Fruit fly (Drosophila melanogaster) whole organism, embryonic: ENCODE results near the gene Nasp.

ENCODE experiments used
- Bdp1 ChIP-seq: fragments of 200-800 bp; sonication (Bioruptor generic); optimal IDR thresholded peaks from 3 replicates; lab custom pipeline; 2016; ENCODE audit warnings: missing biosample characterization, missing genetic modification characterization
- CG11093 ChIP-seq: fragments of 200-800 bp; sonication (Bioruptor generic); IDR thresholded peaks from 3 replicates; pipeline ENCODE4 v1.3.6; 2022; ENCODE audit warnings: missing biosample characterization, missing genetic modification characterization
- CG12659 ChIP-seq: fragments of 200-800 bp; sonication (Bioruptor generic); optimal IDR thresholded peaks from 3 replicates; lab custom pipeline; 2017; ENCODE audit warnings: mild to moderate bottlenecking, missing biosample characterization, missing genetic modification reagents, missing genetic modification characterization
- CG14667 ChIP-seq: fragments of 200-800 bp; sonication (Bioruptor generic); IDR thresholded peaks from 2 replicates; pipeline ENCODE4 v1.3.6; 2022; ENCODE audit warnings: missing biosample characterization, missing genetic modification characterization
- CG17359 ChIP-seq: fragments of 200-800 bp; sonication (Bioruptor generic); optimal IDR thresholded peaks from 3 replicates; lab custom pipeline; 2018; ENCODE audit warnings: missing biosample characterization, mild to moderate bottlenecking, missing genetic modification characterization, moderate library complexity
- CG18599 ChIP-seq: fragments of 200-800 bp; sonication (Bioruptor generic); optimal IDR thresholded peaks from 3 replicates; lab custom pipeline; 2017; ENCODE audit warnings: missing biosample characterization, missing genetic modification characterization, mild to moderate bottlenecking, moderate library complexity, missing genetic modification reagents
- CG2202 ChIP-seq: fragments of 200-800 bp; sonication (Bioruptor generic); optimal IDR thresholded peaks from 2 replicates; lab custom pipeline; 2018; ENCODE audit warnings: missing biosample characterization, mild to moderate bottlenecking, missing genetic modification characterization
- CG3065 ChIP-seq: fragments of 200-800 bp; sonication (Bioruptor generic); optimal IDR thresholded peaks from 2 replicates; lab custom pipeline; 2016; ENCODE audit warnings: missing biosample characterization, missing genetic modification characterization
- CG34376 ChIP-seq: fragments of 200-800 bp; sonication (Bioruptor generic); optimal IDR thresholded peaks from 2 replicates; lab custom pipeline; 2018; ENCODE audit warnings: missing biosample characterization, mild to moderate bottlenecking, missing genetic modification characterization
- CG4617 ChIP-seq: fragments of 200-800 bp; sonication (Bioruptor generic); optimal IDR thresholded peaks from 3 replicates; lab custom pipeline; 2016; ENCODE audit warnings: missing biosample characterization, missing genetic modification characterization, borderline replicate concordance
- CG7357 ChIP-seq: fragments of 200-800 bp; sonication (Bioruptor generic); IDR thresholded peaks from 3 replicates; pipeline ENCODE4 v1.3.6; 2022; ENCODE audit warnings: missing biosample characterization, missing genetic modification characterization
- CG8388 ChIP-seq: fragments of 200-800 bp; sonication (Bioruptor generic); optimal IDR thresholded peaks from 2 replicates; lab custom pipeline; 2019; ENCODE audit warnings: missing biosample characterization, mild to moderate bottlenecking, missing genetic modification characterization, moderate library complexity
- CTCF ChIP-seq: fragments of 200-800 bp; sonication (Bioruptor generic); optimal IDR thresholded peaks from 2 replicates; lab custom pipeline; 2017; ENCODE audit warnings: missing biosample characterization, mild to moderate bottlenecking, missing genetic modification characterization, moderate library complexity
- Chrac-16 ChIP-seq: fragments of 200-800 bp; sonication (Bioruptor generic); optimal IDR thresholded peaks from 3 replicates; lab custom pipeline; 2016; ENCODE audit warnings: missing biosample characterization, missing genetic modification characterization
- CkIIα-i1 ChIP-seq: fragments of 200-800 bp; sonication (Bioruptor generic); IDR thresholded peaks from 2 replicates; pipeline ENCODE4 v1.3.6; 2022; ENCODE audit warnings: missing biosample characterization, missing genetic modification characterization
- Dbx ChIP-seq: fragments of 200-800 bp; sonication (Bioruptor generic); IDR thresholded peaks from 3 replicates; pipeline ENCODE4 v1.3.6; 2022; ENCODE audit warnings: missing biosample characterization, missing genetic modification characterization
- Drgx ChIP-seq: fragments of 200-800 bp; sonication (Bioruptor generic); IDR thresholded peaks from 2 replicates; pipeline ENCODE4 v1.3.6; 2022; ENCODE audit warnings: missing biosample characterization, missing genetic modification characterization
- E2f1 ChIP-seq: fragments of 200-800 bp; sonication (Bioruptor generic); IDR thresholded peaks from 2 replicates; pipeline ENCODE4 v1.3.6; 2022; ENCODE audit warnings: missing biosample characterization, missing genetic modification characterization
- ERR ChIP-seq: fragments of 200-800 bp; sonication (Bioruptor generic); optimal IDR thresholded peaks from 2 replicates; lab custom pipeline; 2016; ENCODE audit warnings: missing biosample characterization, missing genetic modification characterization
- Fer3 ChIP-seq: fragments of 200-800 bp; sonication (Bioruptor generic); optimal IDR thresholded peaks from 2 replicates; lab custom pipeline; 2018; ENCODE audit warnings: missing biosample characterization, mild to moderate bottlenecking, missing genetic modification characterization, moderate library complexity
- HLH4C ChIP-seq: fragments of 200-800 bp; sonication (Bioruptor generic); IDR thresholded peaks from 3 replicates; pipeline ENCODE4 v1.3.6; 2022; ENCODE audit warnings: missing biosample characterization, missing genetic modification characterization; ENCODE audit not compliant: partially characterized antibody
- Hmr ChIP-seq: fragments of 200-800 bp; sonication (Bioruptor generic); optimal IDR thresholded peaks from 3 replicates; lab custom pipeline; 2017; ENCODE audit warnings: mild to moderate bottlenecking, missing biosample characterization, missing genetic modification reagents, missing genetic modification characterization
- Hr78 ChIP-seq, 2 experiments: fragments of 200-800 bp in 1 of 2; fragments of >200 bp in 1 of 2; sonication (Bioruptor generic) in 1 of 2; optimal IDR thresholded peaks; 2 replicates each; lab custom pipeline; 2017 to 2019; ENCODE audit warnings: missing biosample characterization in 2 of 2, missing genetic modification characterization in 2 of 2, mild to moderate bottlenecking in 1 of 2, moderate library complexity in 1 of 2
- Lim3 ChIP-seq: fragments of 200-800 bp; sonication (Bioruptor generic); IDR thresholded peaks from 2 replicates; pipeline ENCODE4 v1.3.6; 2022; ENCODE audit warnings: missing biosample characterization, missing genetic modification characterization
- NFAT ChIP-seq: fragments of 200-800 bp; sonication (Bioruptor generic); IDR thresholded peaks from 2 replicates; pipeline ENCODE4 v1.3.6; 2022; ENCODE audit warnings: missing biosample characterization, missing genetic modification characterization
- Spps ChIP-seq: fragments of 200-800 bp; sonication (Bioruptor generic); optimal IDR thresholded peaks from 2 replicates; lab custom pipeline; 2018; ENCODE audit warnings: missing biosample characterization, mild to moderate bottlenecking, missing genetic modification characterization
- Taf1 ChIP-seq: fragments of 200-800 bp; sonication (Bioruptor generic); IDR thresholded peaks from 2 replicates; pipeline ENCODE4 v1.3.6; 2022; ENCODE audit warnings: missing biosample characterization, missing genetic modification characterization
- Tbp ChIP-seq: fragments of >200 bp; optimal IDR thresholded peaks from 2 replicates; lab custom pipeline; 2018; ENCODE audit warnings: missing biosample characterization, missing genetic modification characterization
- ap ChIP-seq: fragments of 200-800 bp; sonication (Bioruptor generic); IDR thresholded peaks from 2 replicates; pipeline ENCODE4 v1.3.6; 2022; ENCODE audit warnings: missing biosample characterization, missing genetic modification characterization
- az2 ChIP-seq: fragments of 200-800 bp; sonication (Bioruptor generic); optimal IDR thresholded peaks from 3 replicates; lab custom pipeline; 2016; ENCODE audit warnings: missing biosample characterization, missing genetic modification characterization
- caup ChIP-seq: fragments of 200-800 bp; sonication (Bioruptor generic); optimal IDR thresholded peaks from 3 replicates; lab custom pipeline; 2017; ENCODE audit warnings: missing biosample characterization, mild to moderate bottlenecking, missing genetic modification characterization, moderate library complexity; ENCODE audit not compliant: severe bottlenecking
- cwo ChIP-seq: fragments of 200-800 bp; sonication (Bioruptor generic); optimal IDR thresholded peaks from 3 replicates; lab custom pipeline; 2017; ENCODE audit warnings: missing biosample characterization, missing genetic modification characterization, mild to moderate bottlenecking, moderate library complexity, missing genetic modification reagents
- fd64A ChIP-seq: fragments of 200-800 bp; sonication (Bioruptor generic); optimal IDR thresholded peaks from 3 replicates; lab custom pipeline; 2018; ENCODE audit warnings: missing biosample characterization, mild to moderate bottlenecking, missing genetic modification characterization
- fu2 ChIP-seq: fragments of 200-800 bp; sonication (Bioruptor generic); optimal IDR thresholded peaks from 2 replicates; lab custom pipeline; 2016; ENCODE audit warnings: missing biosample characterization, missing genetic modification characterization
- hbn ChIP-seq: fragments of 200-800 bp; sonication (Bioruptor generic); IDR thresholded peaks from 2 replicates; pipeline ENCODE4 v1.3.6; 2022; ENCODE audit warnings: missing biosample characterization, missing genetic modification characterization; ENCODE audit not compliant: partially characterized antibody
- her ChIP-seq: fragments of 200-800 bp; sonication (Bioruptor generic); optimal IDR thresholded peaks from 2 replicates; lab custom pipeline; 2016; ENCODE audit warnings: missing biosample characterization, missing genetic modification characterization
- klu ChIP-seq: fragments of 200-800 bp; sonication (Bioruptor generic); IDR thresholded peaks from 2 replicates; pipeline ENCODE4 v1.3.6; 2022; ENCODE audit warnings: missing biosample characterization, missing genetic modification characterization
- kni ChIP-seq: fragments of 200-800 bp; sonication (Bioruptor generic); optimal IDR thresholded peaks from 3 replicates; lab custom pipeline; 2017; ENCODE audit warnings: mild to moderate bottlenecking, missing biosample characterization, missing genetic modification reagents, missing genetic modification characterization
- knrl ChIP-seq: fragments of 200-800 bp; sonication (Bioruptor generic); IDR thresholded peaks from 3 replicates; pipeline ENCODE4 v1.3.6; 2022; ENCODE audit warnings: missing biosample characterization, missing genetic modification characterization; ENCODE audit not compliant: partially characterized antibody
- maf-S ChIP-seq: fragments of 200-800 bp; sonication (Bioruptor generic); optimal IDR thresholded peaks from 2 replicates; lab custom pipeline; 2016; ENCODE audit warnings: missing biosample characterization, missing genetic modification characterization
- mld ChIP-seq: fragments of 200-800 bp; sonication (Bioruptor generic); IDR thresholded peaks from 3 replicates; pipeline ENCODE4 v1.3.6; 2022; ENCODE audit warnings: missing biosample characterization, missing genetic modification characterization; ENCODE audit not compliant: partially characterized antibody
- nerfin-2 ChIP-seq: fragments of 200-800 bp; sonication (Bioruptor generic); IDR thresholded peaks from 2 replicates; pipeline ENCODE4 v1.3.6; 2022; ENCODE audit warnings: missing biosample characterization, missing genetic modification characterization; ENCODE audit not compliant: partially characterized antibody
- rib ChIP-seq: fragments of 200-800 bp; sonication (Bioruptor generic); IDR thresholded peaks from 2 replicates; pipeline ENCODE4 v1.3.6; 2022; ENCODE audit warnings: missing biosample characterization, missing genetic modification characterization
- ro ChIP-seq: fragments of 200-800 bp; sonication (Bioruptor generic); IDR thresholded peaks from 2 replicates; pipeline ENCODE4 v1.3.6; 2022; ENCODE audit warnings: missing biosample characterization, missing genetic modification characterization
- salm ChIP-seq: fragments of 200-800 bp; sonication (Bioruptor generic); optimal IDR thresholded peaks from 2 replicates; lab custom pipeline; 2018; ENCODE audit warnings: missing biosample characterization, mild to moderate bottlenecking, missing genetic modification characterization
- sens ChIP-seq: fragments of 200-800 bp; sonication (Bioruptor generic); peaks from one replicate; lab custom pipeline; 2016; ENCODE audit warnings: missing biosample characterization, missing genetic modification characterization
- tgo ChIP-seq: fragments of 200-800 bp; sonication (Bioruptor generic); IDR thresholded peaks from 3 replicates; pipeline ENCODE4 v1.3.6; 2022; ENCODE audit warnings: missing biosample characterization, missing genetic modification characterization
- unc-4 ChIP-seq: fragments of 200-800 bp; sonication (Bioruptor generic); IDR thresholded peaks from 2 replicates; pipeline ENCODE4 v1.3.6; 2022; ENCODE audit warnings: missing biosample characterization, missing genetic modification characterization; ENCODE audit not compliant: partially characterized antibody
- usp ChIP-seq: fragments of >200 bp; optimal IDR thresholded peaks from 2 replicates; lab custom pipeline; 2017; ENCODE audit warnings: missing biosample characterization, missing genetic modification characterization

Nasp gene

dm6 chr3R:8747871-8748775 is 525 bp downstream of the Nasp start (continued):
- TF ChIP-seq Bdp1 (GFP tag; lab: Kevin White, UChicago) (no peak), CG4617 (GFP tag; lab: Kevin White, UChicago) (no peak), caup (GFP tag; lab: Kevin White, UChicago) (no peak), knrl (GFP tag; lab: Robert Waterston, UW) (no peak), kni (GFP tag; lab: Kevin White, UChicago) (no peak), CG3065 (no peak), hbn (no peak), CG8388 (no peak), E2f1 (GFP tag; lab: Robert Waterston, UW) (no peak), tgo (GFP tag; lab: Robert Waterston, UW) (no peak), Tbp (GFP tag; lab: Kevin White, UChicago) (no peak), CG17359 (tag; lab: Kevin White, UChicago) (no peak), CkIIα-i1 (no peak), CG14667 (no peak), Chrac-16 (GFP tag; lab: Kevin White, UChicago) (no peak), Hr78 (GFP tag; optimal IDR thresholded peaks at IDR 0.05; lab: Kevin White, UChicago) (no peak), mld (GFP tag; lab: Robert Waterston, UW) (0 out of 3 replicates have a peak, but pooled peaks have one; percentile 1), Drgx (GFP tag; lab: Robert Waterston, UW) (peak; percentile 72; the same call in 1 of the 2 replicates), her (GFP tag; lab: Kevin White, UChicago) (no peak), salm (tag; lab: Kevin White, UChicago) (no peak), unc-4 (GFP tag; lab: Robert Waterston, UW) (no peak), usp (no peak), fu2 (GFP tag; lab: Kevin White, UChicago) (no peak), CG12659 (no peak), ro (GFP tag; lab: Robert Waterston, UW) (no peak), Fer3 (tag; lab: Kevin White, UChicago) (peak; percentile 21), fd64A (GFP tag; lab: Kevin White, UChicago) (no peak), NFAT (GFP tag; lab: Robert Waterston, UW) (no peak), az2 (no peak), sens (GFP tag; lab: Kevin White, UChicago) (no peak), ERR (GFP tag; lab: Kevin White, UChicago) (no peak), Spps (no peak), rib (GFP tag; lab: Robert Waterston, UW) (peak; percentile 38; the same call in 1 of the 2 replicates), HLH4C (no peak; the same call in 2 of the 3 replicates), cwo (GFP tag; lab: Kevin White, UChicago) (peak; percentile 14), Dbx (GFP tag; lab: Robert Waterston, UW) (0 out of 3 replicates have a peak, but pooled peaks have one; percentile 34), klu (no peak), maf-S (GFP tag; lab: Kevin White, UChicago) (no peak), CG34376 (GFP tag; lab: Kevin White, UChicago) (no peak), Taf1 (GFP tag; lab: Robert Waterston, UW) (no peak), CG7357 (GFP tag; lab: Robert Waterston, UW) (no peak), CG2202 (tag; lab: Kevin White, UChicago) (no peak), ap (no peak), CG11093 (GFP tag; lab: Robert Waterston, UW) (no peak), Lim3 (GFP tag; lab: Robert Waterston, UW) (no peak), Hmr (GFP tag; lab: Kevin White, UChicago) (peak; percentile 42), CG18599 (GFP tag; lab: Kevin White, UChicago) (peak; percentile 53), nerfin-2 (no peak), CTCF (GFP tag; lab: Kevin White, UChicago) (no peak)
